Worm (Caenorhabditis elegans): ENCODE results near the gene R04B5.6.

ce11 chrV:10039837-10040236 lies 45.1 kb upstream of the R04B5.6 start:
- TF ChIP-seq hmg-20 (GFP tag; IDR thresholded peaks at IDR 0.05) (no peak), egl-44 (GFP tag; IDR thresholded peaks at IDR 0.05) (0 out of 2 replicates have a peak, but pooled peaks have one; percentile 44), bed-2 (GFP tag; IDR thresholded peaks at IDR 0.05) (no peak), rec-8 (tag; optimal IDR thresholded peaks at IDR 0.05) (no peak), snpc-3.4 (tag; optimal IDR thresholded peaks at IDR 0.05) (no peak), sptf-2 (GFP tag; optimal IDR thresholded peaks at IDR 0.05) (peak; percentile 13), nhr-120 (GFP tag; IDR thresholded peaks at IDR 0.05) (no peak), snpc-4 (GFP tag; optimal IDR thresholded peaks at IDR 0.05) (no peak), snpc-4 (tag; optimal IDR thresholded peaks at IDR 0.05) (peak in 2 of 4 experiments; percentile 31 to 48)

Data from whole organism, young adult.